Fruit fly (Drosophila melanogaster): ENCODE data around the gene Cont.
A peak's percentile ranks its signal among the peaks of the same experiment; 100 is the strongest.

- peak; percentile 34 for TF ChIP-seq Smox (GFP tag; optimal IDR thresholded peaks at IDR 0.05)
- TF ChIP-seq CG16779 (tag; optimal IDR thresholded peaks at IDR 0.05): no peak
- TF ChIP-seq CG3032 (tag; optimal IDR thresholded peaks at IDR 0.05): peak; percentile 4
- peak; percentile 72 for TF ChIP-seq dsx (GFP tag; optimal IDR thresholded peaks at IDR 0.05; ENCODE audit: poor library complexity, severe bottlenecking)
- TF ChIP-seq Ets96B (tag; optimal IDR thresholded peaks at IDR 0.05): no peak
These were observed 2.4 kb upstream of the Cont start, which contains the start of gene Sfxn1-3 for dm6 chr3R:4378363-4379354.

Data from whole organism, prepupa.